Fruit fly (Drosophila melanogaster) whole organism, wandering third instar larva: ENCODE measurements around the gene Cf2.

Source experiments
- CG32264 ChIP-seq: fragments of 200-800 bp; sonication (Bioruptor generic); optimal IDR thresholded peaks from 2 replicates; lab custom pipeline; 2016; ENCODE audit warnings: missing biosample characterization, missing genetic modification characterization
- Dfd ChIP-seq: fragments of >200 bp; optimal IDR thresholded peaks from 2 replicates; lab custom pipeline; 2017; ENCODE audit warnings: missing biosample characterization, missing genetic modification characterization
- GATAd ChIP-seq: sonication (Bioruptor generic); optimal IDR thresholded peaks from 2 replicates; lab custom pipeline; 2016; ENCODE audit warnings: missing biosample characterization, missing genetic modification characterization
- Jra ChIP-seq: sonication (Bioruptor generic); optimal IDR thresholded peaks from 2 replicates; lab custom pipeline; 2016; ENCODE audit warnings: missing biosample characterization, missing genetic modification characterization
- Rel ChIP-seq, 2 experiments: fragments of 200-800 bp; sonication (Bioruptor generic) in 1 of 2; optimal IDR thresholded peaks; 2 replicates in 1 of 2; 3 replicates in 1 of 2; lab custom pipeline; 2016 to 2019; ENCODE audit warnings: mild to moderate bottlenecking in 2 of 2, missing biosample characterization in 2 of 2, missing genetic modification characterization in 2 of 2, moderate library complexity in 1 of 2
- br ChIP-seq: fragments of 200-800 bp; sonication (Bioruptor generic); optimal IDR thresholded peaks from 2 replicates; lab custom pipeline; 2016; ENCODE audit warnings: missing biosample characterization, missing genetic modification characterization
- dl ChIP-seq, 2 experiments: fragments of 175-275, 200-275 bp in 1 of 2; fragments of 200-275 bp in 1 of 2; sonication (Bioruptor generic); optimal IDR thresholded peaks; lab custom pipeline; 2018; ENCODE audit warnings: mild to moderate bottlenecking in 2 of 2, missing biosample characterization in 2 of 2, missing genetic modification characterization in 2 of 2, moderate library complexity in 2 of 2; ENCODE audit not compliant: partially characterized antibody in 2 of 2, insufficient read depth in 1 of 2
- h ChIP-seq: fragments of 200-800 bp; sonication (Bioruptor generic); optimal IDR thresholded peaks from 3 replicates; lab custom pipeline; 2016; ENCODE audit warnings: missing biosample characterization, mild to moderate bottlenecking, missing genetic modification characterization
- pan ChIP-seq: fragments of >200 bp; optimal IDR thresholded peaks from 2 replicates; lab custom pipeline; 2017

DNA sequence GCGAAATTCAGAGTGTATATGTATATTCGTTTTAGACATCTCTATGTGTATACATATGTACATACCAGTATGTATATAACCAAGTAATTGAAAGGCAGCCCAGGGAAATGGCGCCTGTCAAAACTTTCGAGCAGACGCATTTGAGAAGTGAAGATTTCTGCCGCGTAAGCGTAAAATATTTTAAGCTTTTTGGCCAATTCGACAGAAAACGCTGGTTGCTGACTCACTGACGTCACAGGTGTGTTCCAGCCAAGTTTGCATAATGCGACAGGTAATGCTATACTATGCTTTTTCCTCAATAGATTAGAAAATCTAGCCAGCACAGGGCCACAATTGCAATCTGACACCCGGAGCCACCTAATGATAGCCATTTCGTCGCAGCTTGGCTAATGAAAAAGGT is 33.8 kb upstream of the Cf2 start:
- no peak for TF ChIP-seq br (GFP tag; lab: Kevin White, UChicago)
- no peak for TF ChIP-seq h (GFP tag; lab: Kevin White, UChicago)
- TF ChIP-seq Jra (GFP tag; lab: Kevin White, UChicago): no peak
- TF ChIP-seq dl (GFP tag; optimal IDR thresholded peaks at IDR 0.05; lab: Kevin White, UChicago; ENCODE audit: insufficient read depth in 1 of 2, partially characterized antibody in 2 of 2): no peak
- TF ChIP-seq pan (lab: Kevin White, UChicago): no peak
- TF ChIP-seq GATAd (GFP tag; lab: Kevin White, UChicago): no peak
- TF ChIP-seq Rel (GFP tag; optimal IDR thresholded peaks at IDR 0.05; lab: Kevin White, UChicago): no peak
- TF ChIP-seq Rel (tag; optimal IDR thresholded peaks at IDR 0.05; lab: Kevin White, UChicago): no peak
- no peak for TF ChIP-seq Dfd
- TF ChIP-seq CG32264 (GFP tag; lab: Kevin White, UChicago): no peak
